Worm (Caenorhabditis elegans): ENCODE measurements around the gene C49C8.6.

The C49C8.6 gene

ce11 chrIV:8658122-8658521 is at the start of gene C49C8.6:
Gene C49C8.6 (minus strand): TSS chrIV:8658222.
- TF ChIP-seq ceh-24 (tag; optimal IDR thresholded peaks at IDR 0.05) (no peak), unc-86 (tag; optimal IDR thresholded peaks at IDR 0.05) (no peak), zip-5 (tag; optimal IDR thresholded peaks at IDR 0.05) (no peak), gmeb-2 (tag; optimal IDR thresholded peaks at IDR 0.05) (no peak), sox-4 (tag; optimal IDR thresholded peaks at IDR 0.05) (no peak), ceh-45 (GFP tag; IDR thresholded peaks at IDR 0.05) (no peak), ama-1 (optimal IDR thresholded peaks at IDR 0.05) (no peak)

ce11 chrIV:8705504-8705903 is 47.5 kb upstream of the C49C8.6 start, which contains the start of gene H23L24.4:
Gene H23L24.4 (minus strand): TSS chrIV:8705604.
- TF ChIP-seq eyg-1 (tag; optimal IDR thresholded peaks at IDR 0.05) (no peak), hlh-15 (tag; optimal IDR thresholded peaks at IDR 0.05) (no peak), unc-42 (tag; optimal IDR thresholded peaks at IDR 0.05) (no peak), dmd-4 (tag; optimal IDR thresholded peaks at IDR 0.05; ENCODE audit: borderline replicate concordance) (no peak), ets-4 (tag; optimal IDR thresholded peaks at IDR 0.05) (no peak), pax-1 (tag; optimal IDR thresholded peaks at IDR 0.05) (no peak), pat-9 (tag; optimal IDR thresholded peaks at IDR 0.05) (no peak), mec-3 (tag; optimal IDR thresholded peaks at IDR 0.05; ENCODE audit: borderline replicate concordance) (no peak), madf-2 (tag; optimal IDR thresholded peaks at IDR 0.05) (no peak), Y22D7AL.16 (tag; optimal IDR thresholded peaks at IDR 0.05) (no peak), unc-3 (GFP tag; conservative IDR thresholded peaks at IDR 0.05) (no peak), unc-3 (tag; optimal IDR thresholded peaks at IDR 0.05) (no peak)

ce11 chrIV:8697436-8697835 is 39.4 kb upstream of the C49C8.6 start, which contains the start of gene ttll-11:
Gene ttll-11 (plus strand): TSS chrIV:8697736.
- TF ChIP-seq pax-1 (tag; optimal IDR thresholded peaks at IDR 0.05), result no peak
- no peak for TF ChIP-seq hlh-8 (tag; optimal IDR thresholded peaks at IDR 0.05)
- no peak for TF ChIP-seq ceh-48 (tag; optimal IDR thresholded peaks at IDR 0.05)
- TF ChIP-seq sox-2 (GFP tag; IDR thresholded peaks at IDR 0.05), result no peak
- no peak for TF ChIP-seq sox-4 (tag; optimal IDR thresholded peaks at IDR 0.05)
- no peak for TF ChIP-seq mec-3 (tag; optimal IDR thresholded peaks at IDR 0.05; ENCODE audit: borderline replicate concordance)
- TF ChIP-seq lim-6 (tag; optimal IDR thresholded peaks at IDR 0.05), result no peak
- no peak for TF ChIP-seq fkh-10 (GFP tag; optimal IDR thresholded peaks at IDR 0.05)
- no peak for TF ChIP-seq unc-42 (tag; optimal IDR thresholded peaks at IDR 0.05)
- TF ChIP-seq hlh-30 (tag; optimal IDR thresholded peaks at IDR 0.05; ENCODE audit: insufficient read depth), result no peak
- TF ChIP-seq ztf-16 (tag; optimal IDR thresholded peaks at IDR 0.05), result no peak
- no peak for TF ChIP-seq ceh-45 (GFP tag; IDR thresholded peaks at IDR 0.05)
- no peak for TF ChIP-seq ets-4 (tag; optimal IDR thresholded peaks at IDR 0.05)
- TF ChIP-seq npax-4 (tag; optimal IDR thresholded peaks at IDR 0.05), result no peak
- TF ChIP-seq gmeb-2 (tag; optimal IDR thresholded peaks at IDR 0.05), result no peak
- TF ChIP-seq pag-3 (tag; optimal IDR thresholded peaks at IDR 0.05; ENCODE audit: borderline replicate concordance), result no peak
- no peak for TF ChIP-seq dmd-4 (tag; optimal IDR thresholded peaks at IDR 0.05; ENCODE audit: borderline replicate concordance)
- TF ChIP-seq pat-9 (tag; optimal IDR thresholded peaks at IDR 0.05), result no peak

- TF ChIP-seq pha-2 (tag; optimal IDR thresholded peaks at IDR 0.05), result no peak
- no peak for TF ChIP-seq tbx-7 (tag; optimal IDR thresholded peaks at IDR 0.05)
- TF ChIP-seq sdc-2 (tag; optimal IDR thresholded peaks at IDR 0.05), result no peak
- no peak for TF ChIP-seq F13H6.1 (tag; optimal IDR thresholded peaks at IDR 0.05)
- TF ChIP-seq sox-4 (tag; optimal IDR thresholded peaks at IDR 0.05), result no peak
- TF ChIP-seq unc-42 (tag; optimal IDR thresholded peaks at IDR 0.05), result no peak
- no peak for TF ChIP-seq lim-6 (tag; optimal IDR thresholded peaks at IDR 0.05)
Measured at ce11 chrIV:8691486-8691885, 33.5 kb upstream of the C49C8.6 start, which contains the start of the genes hst-1 and ints-6. Gene hst-1 (minus strand): TSS chrIV:8691513. Gene ints-6 (plus strand): TSS chrIV:8691745.

- TF ChIP-seq unc-55 (GFP tag; optimal IDR thresholded peaks at IDR 0.05) (peak; percentile 42), ama-1 (optimal IDR thresholded peaks at IDR 0.05) (peak; percentile 8), ceh-45 (GFP tag; IDR thresholded peaks at IDR 0.05) (no peak), ceh-34 (tag; optimal IDR thresholded peaks at IDR 0.05) (peak; percentile 9), unc-42 (tag; optimal IDR thresholded peaks at IDR 0.05) (peak; percentile 56), pqm-1 (tag; optimal IDR thresholded peaks at IDR 0.05) (no peak), tbx-2 (tag; optimal IDR thresholded peaks at IDR 0.05) (peak; percentile 8), elt-2 (tag; optimal IDR thresholded peaks at IDR 0.05) (peak; percentile 12), ceh-18 (tag; optimal IDR thresholded peaks at IDR 0.05) (peak; percentile 60), ceh-14 (tag; optimal IDR thresholded peaks at IDR 0.05) (peak; percentile 12), dve-1 (tag; optimal IDR thresholded peaks at IDR 0.05) (peak; percentile 19), odd-2 (tag; optimal IDR thresholded peaks at IDR 0.05) (no peak), ceh-6 (GFP tag; optimal IDR thresholded peaks at IDR 0.05) (no peak), nfya-1 (tag; optimal IDR thresholded peaks at IDR 0.05) (peak; percentile 63), hlh-30 (tag; optimal IDR thresholded peaks at IDR 0.05; ENCODE audit: insufficient read depth) (peak; percentile 80)
Measured at ce11 chrIV:8687605-8688191, 29.7 kb upstream of the C49C8.6 start, which contains the start of gene snrp-3. Gene snrp-3 (minus strand): TSS chrIV:8687810.

Measured in whole organism, late embryonic.